Worm (Caenorhabditis elegans): ENCODE results near the gene acl-2.

The acl-2 gene

DNA sequence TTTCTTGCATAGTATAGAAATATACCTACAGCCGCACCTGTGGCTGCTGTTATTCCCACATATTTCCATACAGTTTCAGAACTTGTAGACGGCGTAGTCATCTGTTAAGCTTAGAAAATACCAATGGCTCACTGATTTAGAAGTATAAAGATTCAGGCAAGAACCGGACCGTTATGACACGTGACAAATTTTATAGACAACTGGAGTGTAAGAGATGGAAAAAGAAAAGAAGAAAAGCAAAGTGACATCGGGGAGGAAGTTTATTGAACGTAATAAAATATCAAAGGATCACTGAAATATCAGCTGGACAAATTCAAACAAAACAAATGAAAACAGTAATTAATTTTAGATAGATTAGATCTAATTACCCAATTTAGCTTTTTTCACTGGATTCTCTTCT, 44.7 kb downstream of the acl-2 start, which contains the start of gene rmd-2:
Gene rmd-2 (minus strand): TSS at position 101 of the 400 bp plus-strand sequence.
- TF ChIP-seq unc-62 (GFP tag; optimal IDR thresholded peaks at IDR 0.05) (no peak), ceh-83 (GFP tag; optimal IDR thresholded peaks at IDR 0.05) (no peak), bed-3 (GFP tag; optimal IDR thresholded peaks at IDR 0.05) (no peak), flh-1 (GFP tag; optimal IDR thresholded peaks at IDR 0.05) (no peak), tbx-8 (GFP tag; optimal IDR thresholded peaks at IDR 0.05) (no peak), ham-2 (GFP tag; optimal IDR thresholded peaks at IDR 0.05) (no peak), unc-120 (tag; optimal IDR thresholded peaks at IDR 0.05; ENCODE audit: poor library complexity, severe bottlenecking) (no peak), lin-32 (GFP tag; optimal IDR thresholded peaks at IDR 0.05) (no peak), nhr-12 (tag; optimal IDR thresholded peaks at IDR 0.05) (no peak), lsy-2 (tag; optimal IDR thresholded peaks at IDR 0.05) (no peak), zip-8 (tag; optimal IDR thresholded peaks at IDR 0.05) (no peak), nhr-2 (tag; optimal IDR thresholded peaks at IDR 0.05) (no peak)

- no peak for TF ChIP-seq sem-2 (GFP tag; optimal IDR thresholded peaks at IDR 0.05)
- peak; percentile 87 for TF ChIP-seq elt-1 (tag; optimal IDR thresholded peaks at IDR 0.05; ENCODE audit: borderline replicate concordance, insufficient read depth)
These were observed 45.5 kb downstream of the acl-2 start for ce11 chrV:9985227-9985864.

- no peak for TF ChIP-seq nhr-12 (tag; optimal IDR thresholded peaks at IDR 0.05)
- no peak for TF ChIP-seq nhr-28 (tag; optimal IDR thresholded peaks at IDR 0.05)
- no peak for TF ChIP-seq nhr-76 (tag; optimal IDR thresholded peaks at IDR 0.05)
- no peak for TF ChIP-seq drap-1 (GFP tag; optimal IDR thresholded peaks at IDR 0.05)
- TF ChIP-seq M03D4.4 (tag; optimal IDR thresholded peaks at IDR 0.05) = no peak
- TF ChIP-seq unc-39 (tag; optimal IDR thresholded peaks at IDR 0.05) = no peak
- TF ChIP-seq unc-120 (tag; optimal IDR thresholded peaks at IDR 0.05; ENCODE audit: poor library complexity, severe bottlenecking) = no peak
- TF ChIP-seq lin-13 (tag; optimal IDR thresholded peaks at IDR 0.05) = no peak
- no peak for TF ChIP-seq ces-1 (GFP tag; optimal IDR thresholded peaks at IDR 0.05)
- no peak for TF ChIP-seq blmp-1 (tag; optimal IDR thresholded peaks at IDR 0.05)
- no peak for TF ChIP-seq unc-62 (GFP tag; optimal IDR thresholded peaks at IDR 0.05)
These were observed 46.1 kb downstream of the acl-2 start for ce11 chrV:9984821-9985220.

DNA sequence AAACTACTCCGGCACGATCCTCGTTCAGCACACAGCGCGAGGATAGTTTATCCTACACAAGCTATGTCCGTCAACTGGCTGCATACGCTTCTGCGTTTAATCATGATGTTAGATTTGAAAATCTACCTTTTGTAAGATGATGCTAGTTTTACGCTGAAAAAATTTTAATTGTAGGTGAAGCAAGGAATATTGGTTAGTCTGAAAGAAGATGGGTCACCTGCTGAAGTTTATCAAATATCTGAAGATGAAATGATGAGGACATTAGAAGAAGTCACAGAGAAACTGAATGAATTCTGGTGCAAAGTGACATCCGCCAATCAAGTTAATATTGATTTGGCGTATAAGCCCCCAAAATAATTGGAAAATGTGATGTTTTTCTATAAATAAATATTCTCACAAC, 47.4 kb downstream of the acl-2 start:
- TF ChIP-seq unc-62 (GFP tag; optimal IDR thresholded peaks at IDR 0.05) = no peak
- no peak for TF ChIP-seq mep-1 (tag; optimal IDR thresholded peaks at IDR 0.05)
- TF ChIP-seq sem-2 (GFP tag; optimal IDR thresholded peaks at IDR 0.05) = no peak
- no peak for TF ChIP-seq blmp-1 (tag; optimal IDR thresholded peaks at IDR 0.05)
- TF ChIP-seq elt-1 (tag; optimal IDR thresholded peaks at IDR 0.05; ENCODE audit: borderline replicate concordance, insufficient read depth) = no peak
- TF ChIP-seq nhr-12 (tag; optimal IDR thresholded peaks at IDR 0.05) = no peak
- TF ChIP-seq drap-1 (GFP tag; optimal IDR thresholded peaks at IDR 0.05) = no peak
- no peak for TF ChIP-seq ceh-43 (GFP tag; optimal IDR thresholded peaks at IDR 0.05)
- TF ChIP-seq nhr-28 (tag; optimal IDR thresholded peaks at IDR 0.05) = no peak
- TF ChIP-seq ceh-83 (GFP tag; optimal IDR thresholded peaks at IDR 0.05) = no peak
- no peak for TF ChIP-seq ceh-39 (tag; optimal IDR thresholded peaks at IDR 0.05)
- TF ChIP-seq ham-2 (GFP tag; optimal IDR thresholded peaks at IDR 0.05) = no peak
- TF ChIP-seq pha-4 (tag; optimal IDR thresholded peaks at IDR 0.05) = no peak
- TF ChIP-seq sptf-1 (tag; optimal IDR thresholded peaks at IDR 0.05) = no peak
- no peak for TF ChIP-seq zip-8 (tag; optimal IDR thresholded peaks at IDR 0.05)
- TF ChIP-seq nhr-76 (tag; optimal IDR thresholded peaks at IDR 0.05) = no peak

- TF ChIP-seq pha-4 (tag; optimal IDR thresholded peaks at IDR 0.05) (no peak), ztf-11 (tag; optimal IDR thresholded peaks at IDR 0.05) (no peak), snpc-4 (tag; optimal IDR thresholded peaks at IDR 0.05) (no peak), flh-1 (GFP tag; optimal IDR thresholded peaks at IDR 0.05) (no peak), sptf-1 (tag; optimal IDR thresholded peaks at IDR 0.05) (no peak), lsy-2 (tag; optimal IDR thresholded peaks at IDR 0.05) (no peak), ceh-83 (GFP tag; optimal IDR thresholded peaks at IDR 0.05) (no peak), nhr-12 (tag; optimal IDR thresholded peaks at IDR 0.05) (no peak), mls-2 (tag; optimal IDR thresholded peaks at IDR 0.05) (no peak), hlh-1 (tag; optimal IDR thresholded peaks at IDR 0.05) (no peak), elt-3 (tag; optimal IDR thresholded peaks at IDR 0.05) (no peak), ham-2 (GFP tag; optimal IDR thresholded peaks at IDR 0.05) (no peak), ceh-43 (GFP tag; optimal IDR thresholded peaks at IDR 0.05) (no peak), drap-1 (GFP tag; optimal IDR thresholded peaks at IDR 0.05) (no peak), sem-2 (GFP tag; optimal IDR thresholded peaks at IDR 0.05) (no peak), blmp-1 (tag; optimal IDR thresholded peaks at IDR 0.05) (no peak), nhr-76 (tag; optimal IDR thresholded peaks at IDR 0.05) (no peak)
These were observed 48.3 kb downstream of the acl-2 start, which contains the start of gene C27H6.9 for ce11 chrV:9982568-9982967. TSS of gene C27H6.9 (plus strand) at chrV:9982868.
